Fruit fly (Drosophila melanogaster) whole organism, adult: ENCODE data around the gene Idgf2.

ENCODE experiments used
- CG14711 ChIP-seq: fragments of 200-800 bp; sonication (Bioruptor generic); optimal IDR thresholded peaks from 2 replicates; lab custom pipeline; 2018; ENCODE audit warnings: missing biosample characterization, mild to moderate bottlenecking, missing genetic modification characterization, moderate library complexity
- CG33017 ChIP-seq: fragments of 200-800 bp; sonication (Bioruptor generic); optimal IDR thresholded peaks from 2 replicates; lab custom pipeline; 2018; ENCODE audit warnings: missing biosample characterization, mild to moderate bottlenecking, missing genetic modification characterization, moderate library complexity
- CG5204 ChIP-seq: fragments of 200-800 bp; sonication (Bioruptor generic); optimal IDR thresholded peaks from 2 replicates; lab custom pipeline; 2016; ENCODE audit warnings: missing biosample characterization, missing genetic modification characterization
- CG7101 ChIP-seq: fragments of 200-800 bp; sonication (Bioruptor generic); optimal IDR thresholded peaks from 2 replicates; lab custom pipeline; 2018; ENCODE audit warnings: missing biosample characterization, mild to moderate bottlenecking, missing genetic modification characterization, moderate library complexity
- bab1 ChIP-seq: fragments of 200-800 bp; sonication (Bioruptor generic); optimal IDR thresholded peaks from 3 replicates; lab custom pipeline; 2019; ENCODE audit warnings: missing biosample characterization, mild to moderate bottlenecking, missing genetic modification characterization, moderate library complexity
- kay ChIP-seq: fragments of 200-800 bp; sonication (Bioruptor generic); peaks from one replicate; lab custom pipeline; 2016; ENCODE audit warnings: missing biosample characterization, missing genetic modification characterization, borderline replicate concordance
- ovo ChIP-seq: fragments of 200-800 bp; sonication (Bioruptor generic); optimal IDR thresholded peaks from 2 replicates; lab custom pipeline; 2016; ENCODE audit warnings: missing biosample characterization, missing genetic modification characterization

Gene Idgf2

DNA sequence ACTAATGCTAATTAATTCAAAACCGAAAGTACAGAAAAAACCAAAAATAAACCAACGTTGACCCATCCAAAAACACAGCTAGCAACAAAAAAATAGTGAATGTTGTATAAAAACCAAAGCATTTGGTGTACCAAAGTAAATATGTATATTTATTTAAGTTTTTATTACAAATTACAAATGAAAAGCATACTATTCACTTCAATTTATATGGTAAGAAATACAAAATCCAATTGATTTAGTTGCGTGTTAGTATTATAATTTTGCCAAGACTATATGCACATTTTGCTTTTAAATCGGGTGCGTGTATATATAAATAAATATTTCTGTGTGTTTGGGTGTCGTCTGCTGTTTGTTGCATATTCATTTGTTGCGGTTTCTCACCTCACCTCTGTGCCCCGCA, 50.1 kb downstream of the Idgf2 start:
- TF ChIP-seq kay (GFP tag; lab: Kevin White, UChicago) (peak; percentile 71), CG5204 (GFP tag; lab: Kevin White, UChicago) (no peak), CG7101 (tag; lab: Kevin White, UChicago) (no peak)

DNA sequence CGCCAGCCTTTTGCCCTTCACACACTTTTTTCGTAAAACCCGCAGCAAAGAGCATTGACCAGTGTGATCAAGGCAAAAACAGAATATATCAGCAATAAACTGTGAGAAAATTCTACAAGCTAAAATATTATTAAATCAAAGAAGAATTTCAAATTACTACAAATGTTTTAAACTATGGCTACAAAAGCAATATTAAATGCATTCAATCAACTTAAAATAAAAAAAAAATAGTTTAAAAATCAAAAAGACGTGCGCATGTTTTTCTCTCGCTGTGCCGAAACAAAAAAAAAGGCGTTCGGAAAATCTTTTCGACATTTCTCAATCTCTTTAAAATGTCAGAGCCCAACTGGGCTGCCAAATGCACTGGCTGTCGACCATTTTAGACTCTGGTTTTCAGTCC, 51.0 kb downstream of the Idgf2 start:
- TF ChIP-seq CG14711, result peak; percentile 36
- no peak for TF ChIP-seq CG33017 (tag; lab: Kevin White, UChicago)

DNA sequence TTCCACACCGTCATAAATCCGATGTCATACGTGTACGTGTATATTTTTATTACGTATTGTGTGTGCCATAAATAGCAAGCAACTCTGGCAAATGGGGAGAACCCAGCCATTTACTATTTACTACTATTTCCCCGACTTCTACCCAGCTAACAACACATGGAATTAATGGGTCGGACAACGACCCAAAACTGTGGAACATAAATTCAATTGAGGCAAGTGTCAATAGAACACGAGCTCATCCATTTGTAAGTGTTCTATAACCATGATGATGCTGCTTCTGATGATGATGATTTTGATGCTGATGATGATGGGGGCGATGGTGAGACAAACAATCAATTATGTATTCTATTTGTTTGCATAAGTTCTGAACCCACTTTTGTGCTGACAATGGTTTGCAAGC, 52.4 kb downstream of the Idgf2 start:
- no peak for TF ChIP-seq ovo
- TF ChIP-seq bab1 (GFP tag; lab: Kevin White, UChicago), result peak; percentile 0
